Worm (Caenorhabditis elegans) whole organism, L4 larva: ENCODE results near the gene ttn-1.

Experiments
- F49E8.2 ChIP-seq: sonication (generic microtip); optimal IDR thresholded peaks from 2 replicates; lab custom pipeline; 2016; ENCODE audit warnings: missing compliant biosample characterization, mild to moderate bottlenecking, missing genetic modification characterization, borderline replicate concordance
- ceh-28 ChIP-seq: fragments of 150-350 bp; optimal IDR thresholded peaks from 2 replicates; lab custom pipeline; 2014; ENCODE audit warnings: missing biosample characterization, missing genetic modification reagents, missing genetic modification characterization
- fos-1 ChIP-seq: fragments of 150-350 bp; optimal IDR thresholded peaks from 2 replicates; lab custom pipeline; 2014; ENCODE audit warnings: missing biosample characterization, missing genetic modification characterization
- nhr-111 ChIP-seq: fragments of 200-800 bp; sonication (Bioruptor generic); optimal IDR thresholded peaks from 2 replicates; lab custom pipeline; 2018; ENCODE audit warnings: mild to moderate bottlenecking, missing genetic modification characterization, missing compliant biosample characterization

- TF ChIP-seq fos-1 (tag; lab: Kevin White, UChicago) (no peak), ceh-28 (no peak), F49E8.2 (tag; lab: Kevin White, UChicago) (no peak), nhr-111 (GFP tag; lab: Kevin White, UChicago) (no peak)
These were observed 26.6 kb upstream of the ttn-1 start for ce11 chrV:6228920-6229456.
